Fruit fly (Drosophila melanogaster): ENCODE measurements around the gene CG9737.
A peak's percentile ranks its signal among the peaks of the same experiment; 100 is the strongest.

CG9737 gene

DNA sequence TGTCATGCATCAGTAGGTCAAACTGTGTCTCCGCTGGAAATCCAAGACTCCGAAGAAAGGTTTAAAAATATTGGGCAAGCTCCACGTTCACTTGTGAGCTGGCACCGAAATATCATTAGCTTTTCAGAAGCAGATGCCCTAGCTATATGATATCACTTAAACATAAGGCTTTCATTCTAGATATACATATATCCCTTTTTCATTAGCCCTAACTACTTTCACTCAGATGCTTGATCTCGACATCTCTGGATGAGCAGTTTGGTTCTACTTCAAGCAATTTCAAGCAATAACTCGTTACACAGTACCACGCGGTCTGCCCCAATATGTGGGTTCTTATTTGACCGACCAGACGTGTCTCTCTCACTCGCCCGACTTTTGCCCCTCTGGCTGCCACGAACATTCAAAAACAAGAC is 51.6 kb downstream of the CG9737 start:
- TF ChIP-seq tai (GFP tag; optimal IDR thresholded peaks at IDR 0.05) (no peak), psq (GFP tag; optimal IDR thresholded peaks at IDR 0.05) (peak; percentile 57), fru (GFP tag; optimal IDR thresholded peaks at IDR 0.05) (peak; percentile 74), dmrt93B (GFP tag; optimal IDR thresholded peaks at IDR 0.05) (peak; percentile 21), pan (optimal IDR thresholded peaks at IDR 0.05) (peak; percentile 52), Hr78 (GFP tag; optimal IDR thresholded peaks at IDR 0.05) (no peak), HLH106 (tag; optimal IDR thresholded peaks at IDR 0.05) (peak; percentile 50), foxo (GFP tag; optimal IDR thresholded peaks at IDR 0.05) (peak in 1 of 2 experiments; percentile 82), OdsH (GFP tag; optimal IDR thresholded peaks at IDR 0.05) (peak; percentile 74), Sp1 (GFP tag; optimal IDR thresholded peaks at IDR 0.05) (peak; percentile 64), sage (GFP tag; optimal IDR thresholded peaks at IDR 0.05) (no peak), br (GFP tag; optimal IDR thresholded peaks at IDR 0.05) (peak; percentile 47), h (GFP tag; optimal IDR thresholded peaks at IDR 0.05) (peak; percentile 82), sv (GFP tag; optimal IDR thresholded peaks at IDR 0.05) (peak; percentile 10), rgr (GFP tag; optimal IDR thresholded peaks at IDR 0.05) (peak; percentile 66), woc (GFP tag; optimal IDR thresholded peaks at IDR 0.05) (peak; percentile 92), Vsx2 (GFP tag; optimal IDR thresholded peaks at IDR 0.05; ENCODE audit: partially characterized antibody) (no peak), ey (GFP tag; optimal IDR thresholded peaks at IDR 0.05) (peak; percentile 72)
